Worm (Caenorhabditis elegans) whole organism, mixed stage, embryonic: Measurements from ENCODE around the gene H40L08.9.

Experiments
- M03D4.4 ChIP-seq: sonication (generic microtip); optimal IDR thresholded peaks from 2 replicates; lab custom pipeline; 2017; ENCODE audit warnings: mild to moderate bottlenecking, missing genetic modification characterization, missing compliant biosample characterization
- bed-3 ChIP-seq: fragments of 200-800 bp; sonication (Bioruptor generic); optimal IDR thresholded peaks from 3 replicates; lab custom pipeline; 2018; ENCODE audit warnings: mild to moderate bottlenecking, missing genetic modification characterization, moderate library complexity, missing compliant biosample characterization
- blmp-1 ChIP-seq: fragments of 150-350 bp; optimal IDR thresholded peaks from 2 replicates; lab custom pipeline; 2014; ENCODE audit warnings: missing biosample characterization, missing genetic modification characterization
- ceh-39 ChIP-seq: fragments of 150-350 bp; optimal IDR thresholded peaks from 2 replicates; lab custom pipeline; 2014; ENCODE audit warnings: missing biosample characterization, missing genetic modification characterization
- ceh-43 ChIP-seq: fragments of 200-800 bp; sonication (Bioruptor generic); optimal IDR thresholded peaks from 2 replicates; lab custom pipeline; 2018; ENCODE audit warnings: mild to moderate bottlenecking, missing genetic modification characterization, moderate library complexity, missing compliant biosample characterization
- ceh-83 ChIP-seq: fragments of 200-800 bp; sonication (Bioruptor generic); optimal IDR thresholded peaks from 2 replicates; lab custom pipeline; 2018; ENCODE audit warnings: mild to moderate bottlenecking, missing genetic modification characterization, missing compliant biosample characterization
- ces-1 ChIP-seq: fragments of 150-350 bp; optimal IDR thresholded peaks from 2 replicates; lab custom pipeline; 2014; ENCODE audit warnings: missing biosample characterization, missing genetic modification reagents, missing genetic modification characterization
- cnd-1 ChIP-seq: fragments of 200-800 bp; sonication (Bioruptor generic); optimal IDR thresholded peaks from 2 replicates; lab custom pipeline; 2018; ENCODE audit warnings: mild to moderate bottlenecking, missing genetic modification characterization, missing compliant biosample characterization
- elt-1 ChIP-seq: sonication (generic microtip); optimal IDR thresholded peaks from 2 replicates; lab custom pipeline; 2017; ENCODE audit warnings: missing genetic modification characterization, mild to moderate bottlenecking, missing compliant biosample characterization, antibody characterized with exemption, moderate library complexity, borderline replicate concordance; ENCODE audit not compliant: insufficient read depth
- elt-3 ChIP-seq: fragments of 150-350 bp; optimal IDR thresholded peaks from 2 replicates; lab custom pipeline; 2014; ENCODE audit warnings: missing biosample characterization, missing genetic modification characterization
- flh-1 ChIP-seq: fragments of 200-800 bp; sonication (Bioruptor generic); optimal IDR thresholded peaks from 2 replicates; lab custom pipeline; 2018; ENCODE audit warnings: mild to moderate bottlenecking, missing genetic modification characterization, moderate library complexity, missing compliant biosample characterization
- ham-2 ChIP-seq: fragments of 200-800 bp; sonication (Bioruptor generic); optimal IDR thresholded peaks from 2 replicates; lab custom pipeline; 2018; ENCODE audit warnings: mild to moderate bottlenecking, missing genetic modification characterization, missing compliant biosample characterization
- hlh-1 ChIP-seq: fragments of 150-350 bp; optimal IDR thresholded peaks from 2 replicates; lab custom pipeline; 2014; ENCODE audit warnings: missing biosample characterization, missing genetic modification reagents, missing genetic modification characterization
- lin-13 ChIP-seq: fragments of 150-350 bp; optimal IDR thresholded peaks from 2 replicates; lab custom pipeline; 2014; ENCODE audit warnings: missing biosample characterization, missing genetic modification characterization
- lin-32 ChIP-seq: fragments of 200-800 bp; sonication (Bioruptor generic); optimal IDR thresholded peaks from 2 replicates; lab custom pipeline; 2018; ENCODE audit warnings: mild to moderate bottlenecking, missing genetic modification characterization, missing compliant biosample characterization
- lsy-2 ChIP-seq: fragments of 150-350 bp; optimal IDR thresholded peaks from 2 replicates; lab custom pipeline; 2014; ENCODE audit warnings: missing biosample characterization, missing genetic modification characterization
- mab-5 ChIP-seq: fragments of 150-350 bp; optimal IDR thresholded peaks from 2 replicates; lab custom pipeline; 2014; ENCODE audit warnings: missing biosample characterization, missing genetic modification characterization
- mep-1 ChIP-seq: fragments of 150-350 bp; optimal IDR thresholded peaks from 2 replicates; lab custom pipeline; 2017; ENCODE audit warnings: missing biosample characterization, missing genetic modification reagents, missing genetic modification characterization, inconsistent platforms
- mls-2 ChIP-seq: sonication (generic microtip); optimal IDR thresholded peaks from 2 replicates; lab custom pipeline; 2016; ENCODE audit warnings: mild to moderate bottlenecking, missing genetic modification characterization, moderate library complexity, missing compliant biosample characterization
- nhr-2 ChIP-seq: fragments of 150-350 bp; optimal IDR thresholded peaks from 2 replicates; lab custom pipeline; 2014; ENCODE audit warnings: missing biosample characterization, missing genetic modification characterization
- nhr-28 ChIP-seq: fragments of 150-350 bp; optimal IDR thresholded peaks from 2 replicates; lab custom pipeline; 2014; ENCODE audit warnings: missing biosample characterization, missing genetic modification characterization
- sem-2 ChIP-seq: fragments of 200-800 bp; sonication (Bioruptor generic); optimal IDR thresholded peaks from 2 replicates; lab custom pipeline; 2018; ENCODE audit warnings: mild to moderate bottlenecking, missing genetic modification characterization, missing compliant biosample characterization
- sptf-1 ChIP-seq: sonication (generic microtip); optimal IDR thresholded peaks from 2 replicates; lab custom pipeline; 2017; ENCODE audit warnings: mild to moderate bottlenecking, missing genetic modification characterization, moderate library complexity, missing compliant biosample characterization
- tbx-8 ChIP-seq: fragments of 200-800 bp; sonication (Bioruptor generic); optimal IDR thresholded peaks from 2 replicates; lab custom pipeline; 2018; ENCODE audit warnings: mild to moderate bottlenecking, missing genetic modification characterization, moderate library complexity, missing compliant biosample characterization
- unc-62 ChIP-seq: fragments of 150-350 bp; optimal IDR thresholded peaks from 2 replicates; lab custom pipeline; 2014; ENCODE audit warnings: missing biosample characterization, missing genetic modification reagents, missing genetic modification characterization
- zip-8 ChIP-seq: fragments of 150-350 bp; optimal IDR thresholded peaks from 2 replicates; lab custom pipeline; 2014; ENCODE audit warnings: missing biosample characterization, missing genetic modification characterization
- ztf-11 ChIP-seq: fragments of 150-350 bp; optimal IDR thresholded peaks from 2 replicates; lab custom pipeline; 2014; ENCODE audit warnings: missing biosample characterization, missing genetic modification characterization

H40L08.9 gene

DNA sequence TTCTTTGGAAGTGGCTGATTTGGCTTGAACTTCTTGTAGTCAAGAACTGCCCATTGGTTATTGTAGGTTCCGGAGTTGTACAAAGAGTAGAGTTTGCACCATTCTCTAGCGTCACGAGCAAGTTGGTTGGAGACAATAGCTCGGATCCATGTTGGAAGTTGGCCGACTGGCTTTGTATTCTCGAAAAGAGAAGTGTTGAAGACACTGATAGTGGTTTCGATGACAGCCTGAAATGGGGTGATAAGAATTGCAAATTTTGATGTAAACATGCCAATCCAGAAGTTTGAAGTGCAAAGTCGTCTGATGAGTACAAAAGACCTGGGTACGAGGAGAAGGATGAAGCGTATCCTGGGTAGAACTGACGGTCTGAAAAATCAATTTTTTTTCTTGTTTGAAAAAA lies 20.0 kb upstream of the H40L08.9 start:
- TF ChIP-seq unc-62, result no peak
- no peak for TF ChIP-seq flh-1 (GFP tag; lab: Kevin White, UChicago)
- TF ChIP-seq hlh-1 (tag; lab: Kevin White, UChicago), result no peak
- no peak for TF ChIP-seq lin-13 (tag; lab: Kevin White, UChicago)
- TF ChIP-seq ceh-43 (GFP tag; lab: Kevin White, UChicago), result no peak
- TF ChIP-seq ceh-39 (tag; lab: Kevin White, UChicago), result no peak
- TF ChIP-seq ces-1 (GFP tag; lab: Kevin White, UChicago), result no peak
- TF ChIP-seq mep-1, result no peak
- TF ChIP-seq lsy-2 (tag; lab: Kevin White, UChicago), result no peak
- no peak for TF ChIP-seq lin-32 (GFP tag; lab: Kevin White, UChicago)
- TF ChIP-seq, all 35 proteins: peak for 0

DNA sequence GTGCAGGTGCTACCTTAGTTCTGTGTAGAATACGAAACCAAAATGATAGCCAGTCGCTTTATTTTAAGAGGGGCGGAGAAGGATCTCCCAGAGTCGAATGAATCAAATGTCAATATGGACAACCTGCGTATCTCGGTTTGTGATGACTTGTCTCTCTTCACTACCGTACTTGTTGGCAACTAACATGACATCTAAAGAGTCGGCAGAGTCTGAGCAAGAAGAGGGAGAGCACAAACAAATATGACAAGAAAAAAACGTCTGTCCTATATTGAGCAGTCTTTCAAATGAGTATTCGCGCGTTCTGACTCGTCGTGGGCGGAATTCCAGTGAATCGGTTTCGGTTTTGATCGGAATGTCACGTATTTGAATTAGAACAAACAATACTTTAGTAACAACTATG lies 18.7 kb upstream of the H40L08.9 start, which contains the start of gene F09B12.7:
Gene F09B12.7 (minus strand): TSS at position 101 of the 400 bp plus-strand sequence.
- TF ChIP-seq zip-8 (tag; lab: Kevin White, UChicago) (no peak), bed-3 (GFP tag; lab: Kevin White, UChicago) (no peak), hlh-1 (tag; lab: Kevin White, UChicago) (no peak), lin-32 (GFP tag; lab: Kevin White, UChicago) (no peak)

DNA sequence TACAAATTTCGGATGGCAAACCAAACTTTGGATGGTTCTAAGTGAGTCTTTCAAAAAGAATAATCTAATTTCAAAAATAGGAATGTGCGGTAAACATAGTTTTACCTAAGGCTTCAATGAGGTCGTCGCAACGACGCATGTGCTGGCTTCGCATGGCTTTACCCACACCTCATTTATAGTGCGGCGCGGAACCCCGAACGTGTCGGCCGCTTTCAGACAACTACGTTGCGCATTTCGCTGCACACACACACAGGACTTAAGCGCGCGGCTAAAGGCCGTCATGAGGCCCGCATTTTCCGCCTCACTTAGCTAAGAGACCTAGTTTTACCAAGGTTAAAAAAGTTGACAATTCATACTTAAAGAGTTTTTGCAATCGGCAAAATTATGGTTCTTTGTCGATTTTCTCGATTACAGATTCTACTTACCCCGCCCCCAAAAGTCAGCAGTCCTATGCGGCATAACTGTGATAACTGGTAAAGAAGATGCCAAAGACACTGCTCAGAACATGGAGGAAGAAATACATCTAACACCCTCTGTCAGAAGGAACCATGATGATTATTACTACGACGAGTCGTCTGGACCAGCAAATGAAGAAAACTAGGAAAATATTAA lies 16.6 kb upstream of the H40L08.9 start:
- TF ChIP-seq bed-3 (GFP tag; lab: Kevin White, UChicago) (no peak), blmp-1 (tag; lab: Kevin White, UChicago) (no peak), elt-1 (tag; lab: Kevin White, UChicago) (no peak), ztf-11 (tag; lab: Kevin White, UChicago) (no peak), mab-5 (tag; lab: Kevin White, UChicago) (no peak), lsy-2 (tag; lab: Kevin White, UChicago) (no peak), ces-1 (GFP tag; lab: Kevin White, UChicago) (no peak), sem-2 (GFP tag; lab: Kevin White, UChicago) (no peak)

DNA sequence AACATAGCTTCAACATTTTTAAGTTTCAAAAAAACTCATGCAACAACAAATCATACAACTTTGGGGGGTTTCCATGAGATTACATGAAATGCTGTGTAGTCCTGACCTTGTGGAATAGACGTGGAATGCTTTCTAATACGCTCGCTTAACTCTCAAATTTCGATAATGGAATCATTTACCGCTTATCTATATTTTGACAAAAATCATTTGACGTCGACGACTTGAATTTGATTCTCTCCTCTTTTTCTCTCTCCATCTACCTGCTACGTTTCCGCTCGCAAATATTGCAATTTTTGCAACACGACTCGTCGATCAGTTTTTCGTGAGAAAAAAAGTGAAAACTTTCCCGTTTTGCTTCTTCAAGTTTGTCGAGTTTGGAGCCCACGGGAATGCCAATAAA lies 12.8 kb upstream of the H40L08.9 start, which contains the start of gene flr-4:
Gene flr-4 (plus strand): TSS at position 275 of the 400 bp plus-strand sequence.
- no peak for TF ChIP-seq sptf-1 (tag; lab: Kevin White, UChicago)
- TF ChIP-seq M03D4.4, result no peak
- TF ChIP-seq nhr-28 (tag; lab: Kevin White, UChicago), result no peak
- no peak for TF ChIP-seq sem-2 (GFP tag; lab: Kevin White, UChicago)
- TF ChIP-seq nhr-2 (tag; lab: Kevin White, UChicago), result no peak
- TF ChIP-seq blmp-1 (tag; lab: Kevin White, UChicago), result no peak
- no peak for TF ChIP-seq lsy-2 (tag; lab: Kevin White, UChicago)

DNA sequence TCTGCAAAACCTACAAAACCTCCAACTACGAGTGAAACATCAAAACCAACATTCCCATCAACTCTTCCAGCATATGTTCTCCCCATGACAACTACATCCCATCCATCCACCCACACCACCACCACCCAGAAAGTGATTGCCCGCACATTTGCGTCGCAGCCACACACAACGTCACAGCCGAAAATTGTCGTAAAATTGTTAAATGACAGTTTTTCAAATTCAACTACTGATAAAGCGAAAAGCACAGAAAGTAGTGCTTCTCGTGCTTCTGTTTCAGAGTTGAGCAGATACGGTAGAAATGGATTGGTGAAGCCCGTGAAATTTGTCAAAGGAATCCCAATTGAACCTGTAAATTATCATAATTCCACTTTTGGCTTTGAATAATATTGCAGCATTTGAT lies 11.5 kb upstream of the H40L08.9 start:
- TF ChIP-seq sem-2 (GFP tag; lab: Kevin White, UChicago), result no peak
- TF ChIP-seq elt-1 (tag; lab: Kevin White, UChicago), result no peak
- TF ChIP-seq cnd-1 (tag; lab: Kevin White, UChicago), result no peak
- no peak for TF ChIP-seq zip-8 (tag; lab: Kevin White, UChicago)
- TF ChIP-seq tbx-8 (GFP tag; lab: Kevin White, UChicago), result no peak
- TF ChIP-seq ceh-39 (tag; lab: Kevin White, UChicago), result no peak

DNA sequence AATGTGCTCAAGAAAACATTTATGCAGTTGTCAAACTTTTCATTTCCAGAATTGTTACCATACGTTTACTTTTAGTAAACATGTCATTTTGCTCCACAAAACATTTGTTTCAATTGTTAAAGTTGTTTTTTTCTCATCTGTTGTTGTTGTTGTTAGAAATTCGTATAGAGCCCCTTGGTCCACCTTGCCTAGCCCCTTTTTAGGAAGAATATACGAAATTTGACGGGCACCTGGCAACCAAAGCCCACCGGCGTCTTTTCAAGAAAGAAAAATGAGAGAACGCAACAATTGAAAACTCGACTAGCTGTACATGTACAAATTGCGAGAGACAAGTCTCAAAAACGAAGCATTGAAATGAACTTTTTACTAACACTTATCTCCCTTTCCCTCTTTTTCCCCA lies 8.1 kb upstream of the H40L08.9 start, which contains the start of gene F09B12.5:
Gene F09B12.5 (plus strand): TSS at position 301 of the 400 bp plus-strand sequence.
- TF ChIP-seq lin-32 (GFP tag; lab: Kevin White, UChicago) (no peak), hlh-1 (tag; lab: Kevin White, UChicago) (no peak), ceh-43 (GFP tag; lab: Kevin White, UChicago) (no peak), zip-8 (tag; lab: Kevin White, UChicago) (no peak), ceh-83 (GFP tag; lab: Kevin White, UChicago) (no peak), mep-1 (no peak), tbx-8 (GFP tag; lab: Kevin White, UChicago) (no peak), ztf-11 (tag; lab: Kevin White, UChicago) (no peak), blmp-1 (tag; lab: Kevin White, UChicago) (no peak), elt-3 (tag; lab: Kevin White, UChicago) (no peak), elt-1 (tag; lab: Kevin White, UChicago) (no peak), unc-62 (no peak), mls-2 (tag; lab: Kevin White, UChicago) (no peak), ham-2 (no peak), sem-2 (GFP tag; lab: Kevin White, UChicago) (no peak)
